Worm (Caenorhabditis elegans) whole organism, L4 larva: ENCODE measurements around the gene C49C3.15.
A peak's percentile ranks its signal among the peaks of the same experiment; 100 is the strongest.

Experiments
- D1046.2 ChIP-seq: fragments of 200-800 bp; sonication (Bioruptor generic); IDR thresholded peaks from 2 replicates; pipeline ENCODE4 v1.3.6; 2022; ENCODE audit warnings: missing genetic modification characterization, missing compliant biosample characterization
- F26F4.8 ChIP-seq: fragments of 200-800 bp; sonication (Bioruptor generic); conservative IDR thresholded peaks from 2 replicates; pipeline ENCODE4 v1.3.6; 2022; ENCODE audit warnings: missing genetic modification characterization, missing compliant biosample characterization
- T20F7.1 ChIP-seq: fragments of 200-800 bp; sonication (Bioruptor generic); optimal IDR thresholded peaks from 2 replicates; lab custom pipeline; 2018; ENCODE audit warnings: mild to moderate bottlenecking, missing genetic modification characterization, missing compliant biosample characterization
- ama-1 ChIP-seq: fragments of 150-350 bp; optimal IDR thresholded peaks from 2 replicates; lab custom pipeline; 2014; ENCODE audit warnings: inconsistent platforms, mixed read lengths
- attf-4 ChIP-seq: sonication (generic microtip); optimal IDR thresholded peaks from 3 replicates; lab custom pipeline; 2017; ENCODE audit warnings: missing biosample characterization, missing genetic modification characterization
- ctbp-1 ChIP-seq: fragments of 200-800 bp; sonication (Bioruptor generic); IDR thresholded peaks from 2 replicates; pipeline ENCODE4 v1.3.6; 2022; ENCODE audit warnings: missing genetic modification reagents, missing genetic modification characterization, missing compliant biosample characterization
- daf-12 ChIP-seq: fragments of 150-350 bp; optimal IDR thresholded peaks from 2 replicates; lab custom pipeline; 2014; ENCODE audit warnings: missing biosample characterization, missing genetic modification reagents, missing genetic modification characterization
- daf-16 ChIP-seq, 3 experiments: sonication (generic microtip); optimal IDR thresholded peaks; 2 replicates each; lab custom pipeline; 2016 to 2017; ENCODE audit warnings: missing genetic modification characterization in 3 of 3, missing genetic modification reagents in 3 of 3, mild to moderate bottlenecking in 2 of 3, missing compliant biosample characterization in 2 of 3, missing biosample characterization in 1 of 3, moderate library complexity in 1 of 3
- daf-19 ChIP-seq: fragments of 200-800 bp; sonication (Bioruptor generic); conservative IDR thresholded peaks from 2 replicates; pipeline ENCODE4 v1.3.6; 2022; ENCODE audit warnings: missing genetic modification characterization, missing compliant biosample characterization
- dmd-6 ChIP-seq: fragments of 200-800 bp; sonication (Bioruptor generic); IDR thresholded peaks from 2 replicates; pipeline ENCODE4 v1.3.6; 2022; ENCODE audit warnings: missing genetic modification reagents, missing genetic modification characterization, missing compliant biosample characterization
- dmd-8 ChIP-seq: fragments of 200-800 bp; sonication (Bioruptor generic); IDR thresholded peaks from 2 replicates; pipeline ENCODE4 v1.3.6; 2022; ENCODE audit warnings: missing genetic modification characterization, missing compliant biosample characterization
- dmd-9 ChIP-seq: fragments of 200-800 bp; sonication (Bioruptor generic); IDR thresholded peaks from 2 replicates; pipeline ENCODE4 v1.3.6; 2022; ENCODE audit warnings: missing genetic modification reagents, missing genetic modification characterization, missing compliant biosample characterization
- fkh-10 ChIP-seq: fragments of 150-350 bp; optimal IDR thresholded peaks from 2 replicates; lab custom pipeline; 2014; ENCODE audit warnings: missing biosample characterization, missing genetic modification reagents, missing genetic modification characterization
- lim-7 ChIP-seq: fragments of 200-800 bp; sonication (Bioruptor generic); IDR thresholded peaks from 2 replicates; pipeline ENCODE4 v1.3.6; 2022; ENCODE audit warnings: missing genetic modification characterization, missing compliant biosample characterization
- lin-1 ChIP-seq: fragments of 200-800 bp; sonication (Bioruptor generic); IDR thresholded peaks from 2 replicates; pipeline ENCODE4 v1.3.6; 2022; ENCODE audit warnings: missing genetic modification reagents, missing genetic modification characterization, missing compliant biosample characterization
- lin-39 ChIP-seq: fragments of 150-350 bp; optimal IDR thresholded peaks from 2 replicates; lab custom pipeline; 2014; ENCODE audit warnings: missing biosample characterization, missing genetic modification reagents, missing genetic modification characterization
- mes-2 ChIP-seq: sonication (generic microtip); optimal IDR thresholded peaks from 2 replicates; lab custom pipeline; 2016; ENCODE audit warnings: missing genotype, mild to moderate bottlenecking, missing genetic modification characterization, missing compliant biosample characterization; ENCODE audit not compliant: poor library complexity, severe bottlenecking
- mxl-2 ChIP-seq: fragments of 200-800 bp; sonication (Bioruptor generic); conservative IDR thresholded peaks from 2 replicates; pipeline ENCODE4 v1.3.6; 2022; ENCODE audit warnings: missing genetic modification reagents, missing genetic modification characterization, missing compliant biosample characterization
- mxl-3 ChIP-seq: fragments of 200-800 bp; sonication (Bioruptor generic); optimal IDR thresholded peaks from 2 replicates; lab custom pipeline; 2018; ENCODE audit warnings: mild to moderate bottlenecking, missing genetic modification characterization, missing compliant biosample characterization
- nhr-10 ChIP-seq: fragments of 150-350 bp; optimal IDR thresholded peaks from 2 replicates; lab custom pipeline; 2014; ENCODE audit warnings: missing biosample characterization, missing genetic modification characterization
- nhr-237 ChIP-seq: sonication (generic microtip); optimal IDR thresholded peaks from 2 replicates; lab custom pipeline; 2017; ENCODE audit warnings: missing biosample characterization, missing genetic modification characterization
- nhr-25 ChIP-seq: sonication (generic microtip); optimal IDR thresholded peaks from 2 replicates; lab custom pipeline; 2017; ENCODE audit warnings: missing genetic modification characterization, mild to moderate bottlenecking, missing compliant biosample characterization, antibody characterized with exemption, moderate library complexity, borderline replicate concordance; ENCODE audit not compliant: insufficient read depth
- nhr-28 ChIP-seq: fragments of 150-350 bp; optimal IDR thresholded peaks from 2 replicates; lab custom pipeline; 2014; ENCODE audit warnings: missing biosample characterization, missing genetic modification characterization
- nhr-41 ChIP-seq: fragments of 200-800 bp; sonication (Bioruptor generic); IDR thresholded peaks from 2 replicates; pipeline ENCODE4 v1.3.6; 2022; ENCODE audit warnings: missing genetic modification reagents, missing genetic modification characterization, missing compliant biosample characterization
- nhr-48 ChIP-seq: sonication (generic microtip); optimal IDR thresholded peaks from 2 replicates; lab custom pipeline; 2016; ENCODE audit warnings: mild to moderate bottlenecking, missing genetic modification characterization, missing compliant biosample characterization
- nhr-76 ChIP-seq: fragments of 150-350 bp; optimal IDR thresholded peaks from 2 replicates; lab custom pipeline; 2014; ENCODE audit warnings: missing biosample characterization, missing genetic modification characterization
- php-3 ChIP-seq: fragments of 200-800 bp; sonication (Bioruptor generic); IDR thresholded peaks from 2 replicates; pipeline ENCODE4 v1.3.6; 2022; ENCODE audit warnings: missing genetic modification reagents, missing genetic modification characterization, missing compliant biosample characterization
- pqm-1 ChIP-seq: sonication (generic microtip); optimal IDR thresholded peaks from 2 replicates; lab custom pipeline; 2017; ENCODE audit warnings: missing biosample characterization, missing genetic modification characterization
- sdz-12 ChIP-seq: fragments of 200-800 bp; sonication (Bioruptor generic); optimal IDR thresholded peaks from 2 replicates; lab custom pipeline; 2018; ENCODE audit warnings: mild to moderate bottlenecking, missing genetic modification characterization, missing compliant biosample characterization
- skn-1 ChIP-seq: fragments of 150-350 bp; optimal IDR thresholded peaks from 2 replicates; lab custom pipeline; 2014; ENCODE audit warnings: missing biosample characterization, missing genetic modification characterization
- spr-3 ChIP-seq: fragments of 200-800 bp; sonication (Bioruptor generic); optimal IDR thresholded peaks from 2 replicates; lab custom pipeline; 2018; ENCODE audit warnings: mild to moderate bottlenecking, missing genetic modification characterization, missing compliant biosample characterization
- unc-62 ChIP-seq, 3 experiments: fragments of 150-350 bp in 1 of 3; sonication (generic microtip); optimal IDR thresholded peaks in 2 of 3; peaks in 1 of 3; 1 replicate in 1 of 3; 2 replicates in 2 of 3; lab custom pipeline; 2014 to 2017; ENCODE audit warnings: missing biosample characterization in 3 of 3, missing genetic modification characterization in 3 of 3, missing genetic modification reagents in 3 of 3, missing genotype in 1 of 3
- zip-11 ChIP-seq: fragments of 200-800 bp; sonication (Bioruptor generic); IDR thresholded peaks from 2 replicates; pipeline ENCODE4 v1.3.6; 2022; ENCODE audit warnings: missing genetic modification characterization, missing compliant biosample characterization
- zip-2 ChIP-seq: fragments of 150-350 bp; optimal IDR thresholded peaks from 2 replicates; lab custom pipeline; 2014; ENCODE audit warnings: missing biosample characterization, missing genetic modification characterization

The C49C3.15 gene

ce11 chrIV:17338920-17339510 is 5.0 kb downstream of the C49C3.15 start, which contains the start of gene C49C3.10 (continued):
- TF ChIP-seq skn-1 (no peak), nhr-28 (tag; lab: Kevin White, UChicago) (peak; percentile 73), ctbp-1 (GFP tag; lab: Robert Waterston, UW) (no peak), nhr-76 (tag; lab: Kevin White, UChicago) (no peak), daf-19 (no peak), lin-39 (no peak), php-3 (GFP tag; lab: Robert Waterston, UW) (no peak), F26F4.8 (GFP tag; lab: Robert Waterston, UW) (no peak), lim-7 (no peak), D1046.2 (no peak), ama-1 (lab: Kevin White, UChicago) (no peak), nhr-48 (tag; lab: Kevin White, UChicago) (no peak), fkh-10 (no peak), nhr-25 (tag; lab: Kevin White, UChicago) (no peak), mes-2 (no peak), nhr-237 (tag; lab: Kevin White, UChicago) (no peak)

DNA sequence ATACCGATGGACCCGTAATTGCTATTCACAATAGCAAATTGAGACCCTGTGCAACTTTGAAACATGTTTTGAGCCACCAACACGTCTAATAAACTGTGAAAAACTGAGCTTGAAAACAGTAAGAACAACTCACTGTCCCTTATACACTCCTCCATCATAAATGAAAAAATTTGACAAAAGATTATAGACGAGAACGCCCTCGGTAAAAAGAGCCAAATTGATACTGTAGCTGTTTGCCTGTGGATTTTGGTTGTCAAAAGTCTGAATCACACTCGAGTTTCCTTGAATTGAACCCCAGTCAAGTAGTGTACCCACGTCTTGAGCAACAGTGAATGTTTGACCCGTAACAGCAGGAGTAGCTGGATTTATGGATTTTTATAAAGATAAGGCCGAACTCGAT is 7.0 kb downstream of the C49C3.15 start:
- TF ChIP-seq daf-12 (tag; lab: Kevin White, UChicago) (no peak), unc-62 (GFP tag; optimal IDR thresholded peaks at IDR 0.05 in 1 of 2; lab: Kevin White, UChicago) (peak in 1 of 2 experiments; percentile 95), unc-62 (tag; optimal IDR thresholded peaks at IDR 0.05; lab: Kevin White, UChicago) (no peak)

ce11 chrIV:17342179-17342578 is 8.1 kb downstream of the C49C3.15 start, which contains the start of gene C49C3.9:
Gene C49C3.9 (minus strand): TSS chrIV:17342314.
- TF ChIP-seq daf-16 (GFP tag; optimal IDR thresholded peaks at IDR 0.05; lab: Kevin White, UChicago) (no peak), daf-16 (tag; optimal IDR thresholded peaks at IDR 0.05; lab: Kevin White, UChicago) (no peak), dmd-8 (GFP tag; lab: Robert Waterston, UW) (no peak), lin-1 (GFP tag; lab: Robert Waterston, UW) (peak; percentile 77; the same call in 1 of the 2 replicates), pqm-1 (tag; lab: Kevin White, UChicago) (peak; percentile 99), nhr-41 (GFP tag; lab: Robert Waterston, UW) (peak; percentile 83; the same call in 1 of the 2 replicates), nhr-10 (no peak), mxl-2 (GFP tag; lab: Robert Waterston, UW) (no peak), nhr-28 (tag; lab: Kevin White, UChicago) (peak; percentile 76), attf-4 (tag; lab: Kevin White, UChicago) (no peak), dmd-6 (GFP tag; lab: Robert Waterston, UW) (peak; percentile 74)

ce11 chrIV:17342667-17343066 is 8.6 kb downstream of the C49C3.15 start, which contains the start of gene C49C3.21:
Gene C49C3.21 (plus strand): TSS chrIV:17342967.
- no peak for TF ChIP-seq lin-1 (GFP tag; lab: Robert Waterston, UW)
- TF ChIP-seq sdz-12 = no peak
- TF ChIP-seq zip-11 (GFP tag; lab: Robert Waterston, UW) = no peak
- no peak for TF ChIP-seq spr-3
- no peak for TF ChIP-seq mxl-2 (GFP tag; lab: Robert Waterston, UW)
- no peak for TF ChIP-seq lim-7
- TF ChIP-seq dmd-9 (GFP tag; lab: Robert Waterston, UW) = no peak
- TF ChIP-seq zip-2 (tag; lab: Kevin White, UChicago) = no peak
- TF ChIP-seq mxl-3 (GFP tag; lab: Kevin White, UChicago) = no peak
- TF ChIP-seq fkh-10 = no peak
- TF ChIP-seq T20F7.1 (GFP tag; lab: Kevin White, UChicago) = no peak
